Fruit fly (Drosophila melanogaster) whole organism, adult: Measurements from ENCODE around the gene CG42766.

Experiments
- CG5204 ChIP-seq: fragments of 200-800 bp; sonication (Bioruptor generic); optimal IDR thresholded peaks from 2 replicates; lab custom pipeline; 2016; ENCODE audit warnings: missing biosample characterization, missing genetic modification characterization
- cnc ChIP-seq, 2 experiments: fragments of >200 bp; optimal IDR thresholded peaks; 2 replicates each; lab custom pipeline; 2017

- TF ChIP-seq CG5204 (GFP tag; lab: Kevin White, UChicago) (no peak), cnc (optimal IDR thresholded peaks at IDR 0.05; lab: Kevin White, UChicago) (no peak)
Observed at dm6 chrX:15971574-15971973, 5.1 kb upstream of the CG42766 start.
